Fruit fly (Drosophila melanogaster) whole organism, embryonic: ENCODE data around the gene CG1074.

ENCODE experiments used
- Adf1 ChIP-seq: fragments of 200-800 bp; sonication (Bioruptor generic); IDR thresholded peaks from 2 replicates; pipeline ENCODE4 v1.3.6; 2022; ENCODE audit warnings: missing biosample characterization, missing genetic modification characterization
- CG13123 ChIP-seq: fragments of 200-800 bp; sonication (Bioruptor generic); optimal IDR thresholded peaks from 2 replicates; lab custom pipeline; 2016; ENCODE audit warnings: missing biosample characterization, missing genetic modification characterization
- CG7928 ChIP-seq: fragments of 200-800 bp; sonication (Bioruptor generic); optimal IDR thresholded peaks from 2 replicates; lab custom pipeline; 2017; ENCODE audit warnings: missing biosample characterization, mild to moderate bottlenecking, missing genetic modification characterization
- Elba2 ChIP-seq: fragments of 200-800 bp; sonication (Bioruptor generic); optimal IDR thresholded peaks from 3 replicates; lab custom pipeline; 2016; ENCODE audit warnings: missing biosample characterization, missing genetic modification characterization
- Ets97D ChIP-seq: fragments of 200-800 bp; sonication (Bioruptor generic); optimal IDR thresholded peaks from 3 replicates; lab custom pipeline; 2016; ENCODE audit warnings: missing biosample characterization, missing genetic modification characterization
- GATAe ChIP-seq: fragments of 200-800 bp; sonication (Bioruptor generic); conservative IDR thresholded peaks from 2 replicates; pipeline ENCODE4 v1.3.6; 2022; ENCODE audit warnings: missing biosample characterization, missing genetic modification characterization
- Sry-β ChIP-seq: fragments of 200-800 bp; sonication (Bioruptor generic); optimal IDR thresholded peaks from 2 replicates; lab custom pipeline; 2018; ENCODE audit warnings: missing biosample characterization, mild to moderate bottlenecking, missing genetic modification characterization, moderate library complexity
- bab2 ChIP-seq: fragments of 200-800 bp; sonication (Bioruptor generic); optimal IDR thresholded peaks from 2 replicates; lab custom pipeline; 2016; ENCODE audit warnings: missing biosample characterization, missing genetic modification characterization
- caup ChIP-seq: fragments of 200-800 bp; sonication (Bioruptor generic); optimal IDR thresholded peaks from 3 replicates; lab custom pipeline; 2017; ENCODE audit warnings: missing biosample characterization, mild to moderate bottlenecking, missing genetic modification characterization, moderate library complexity; ENCODE audit not compliant: severe bottlenecking
- dmrt11E ChIP-seq: fragments of 200-800 bp; sonication (Bioruptor generic); optimal IDR thresholded peaks from 3 replicates; lab custom pipeline; 2018; ENCODE audit warnings: missing biosample characterization, mild to moderate bottlenecking, missing genetic modification characterization, moderate library complexity
- dmrt99B ChIP-seq: fragments of 200-800 bp; sonication (Bioruptor generic); optimal IDR thresholded peaks from 2 replicates; lab custom pipeline; 2018; ENCODE audit warnings: missing biosample characterization, mild to moderate bottlenecking, missing genetic modification characterization, moderate library complexity
- gfzf ChIP-seq: fragments of 200-800 bp; sonication (Bioruptor generic); optimal IDR thresholded peaks from 2 replicates; lab custom pipeline; 2016; ENCODE audit warnings: missing biosample characterization, mild to moderate bottlenecking, missing genetic modification characterization, moderate library complexity
- gsb-n ChIP-seq: fragments of 200-800 bp; sonication (Bioruptor generic); optimal IDR thresholded peaks from 3 replicates; lab custom pipeline; 2018; ENCODE audit warnings: missing biosample characterization, mild to moderate bottlenecking, missing genetic modification characterization
- tin ChIP-seq: fragments of 200-800 bp; sonication (Bioruptor generic); optimal IDR thresholded peaks from 3 replicates; lab custom pipeline; 2016; ENCODE audit warnings: missing biosample characterization, missing genetic modification characterization

- TF ChIP-seq Sry-β (GFP tag; lab: Kevin White, UChicago) (no peak), tin (GFP tag; lab: Kevin White, UChicago) (no peak), dmrt11E (tag; lab: Kevin White, UChicago) (no peak), bab2 (GFP tag; lab: Kevin White, UChicago) (no peak), dmrt99B (no peak), gfzf (peak; percentile 96), caup (GFP tag; lab: Kevin White, UChicago) (no peak), GATAe (no peak), CG13123 (GFP tag; lab: Kevin White, UChicago) (no peak), CG7928 (GFP tag; lab: Kevin White, UChicago) (no peak), gsb-n (tag; lab: Kevin White, UChicago) (no peak), Ets97D (GFP tag; lab: Kevin White, UChicago) (peak; percentile 70), Elba2 (GFP tag; lab: Kevin White, UChicago) (peak; percentile 41), Adf1 (GFP tag; lab: Robert Waterston, UW) (peak; percentile 72)
These were observed 4.9 kb upstream of the CG1074 start, which contains the start of gene srl for dm6 chr3R:4428585-4429464.
